Worm (Caenorhabditis elegans) whole organism, L3 larva: Measurements from ENCODE around the gene K02G10.15.

Experiments
- R02D3.7 ChIP-seq: fragments of 150-350 bp; optimal IDR thresholded peaks from 2 replicates; lab custom pipeline; 2014; ENCODE audit warnings: missing biosample characterization, missing genetic modification characterization
- ZK546.5 ChIP-seq: sonication (generic microtip); optimal IDR thresholded peaks from 2 replicates; lab custom pipeline; 2017; ENCODE audit warnings: missing biosample characterization, missing genetic modification characterization
- aly-2 ChIP-seq: fragments of 150-350 bp; optimal IDR thresholded peaks from 2 replicates; lab custom pipeline; 2014; ENCODE audit warnings: missing biosample characterization, missing genetic modification characterization
- ama-1 ChIP-seq: fragments of 150-350 bp; optimal IDR thresholded peaks from 2 replicates; lab custom pipeline; 2018
- ceh-16 ChIP-seq: sonication (generic microtip); optimal IDR thresholded peaks from 2 replicates; lab custom pipeline; 2017; ENCODE audit warnings: missing biosample characterization, missing genetic modification characterization
- ceh-82 ChIP-seq: fragments of 150-350 bp; optimal IDR thresholded peaks from 2 replicates; lab custom pipeline; 2014; ENCODE audit warnings: missing biosample characterization, missing genetic modification characterization
- ceh-9 ChIP-seq: sonication (generic microtip); optimal IDR thresholded peaks from 2 replicates; lab custom pipeline; 2018; ENCODE audit warnings: missing biosample characterization, missing genetic modification characterization
- egl-5 ChIP-seq: fragments of 150-350 bp; optimal IDR thresholded peaks from 2 replicates; lab custom pipeline; 2017; ENCODE audit warnings: missing biosample characterization, missing genetic modification reagents, missing genetic modification characterization, inconsistent platforms
- elt-2 ChIP-seq: sonication (generic microtip); optimal IDR thresholded peaks from 2 replicates; lab custom pipeline; 2016; ENCODE audit warnings: missing genetic modification reagents, mild to moderate bottlenecking, missing genetic modification characterization, missing compliant biosample characterization
- elt-3 ChIP-seq, 3 experiments: fragments of 150-350 bp in 1 of 3; sonication (generic microtip) in 2 of 3; optimal IDR thresholded peaks; 2 replicates in 2 of 3; 4 replicates in 1 of 3; lab custom pipeline; 2014 to 2017; ENCODE audit warnings: missing biosample characterization in 3 of 3, missing genetic modification characterization in 3 of 3
- eor-1 ChIP-seq, 2 experiments: fragments of 150-350 bp; optimal IDR thresholded peaks; 2 replicates each; lab custom pipeline; 2014 to 2018; ENCODE audit warnings: missing biosample characterization in 2 of 2, missing genetic modification characterization in 2 of 2
- fkh-10 ChIP-seq: sonication (generic microtip); optimal IDR thresholded peaks from 2 replicates; lab custom pipeline; 2017; ENCODE audit warnings: missing biosample characterization, missing genetic modification reagents, missing genetic modification characterization
- fkh-2 ChIP-seq: fragments of 150-350 bp; optimal IDR thresholded peaks from 2 replicates; lab custom pipeline; 2014; ENCODE audit warnings: missing biosample characterization, missing genetic modification reagents, missing genetic modification characterization
- fos-1 ChIP-seq: fragments of 150-350 bp; optimal IDR thresholded peaks from 2 replicates; lab custom pipeline; 2014; ENCODE audit warnings: missing biosample characterization, missing genetic modification characterization
- lin-39 ChIP-seq: fragments of 150-350 bp; optimal IDR thresholded peaks from 2 replicates; lab custom pipeline; 2018; ENCODE audit warnings: missing biosample characterization, missing genetic modification reagents, missing genetic modification characterization
- lsy-12 ChIP-seq: sonication (generic microtip); optimal IDR thresholded peaks from 2 replicates; lab custom pipeline; 2016; ENCODE audit warnings: mild to moderate bottlenecking, missing genetic modification characterization, missing compliant biosample characterization
- mdl-1 ChIP-seq: fragments of 150-350 bp; optimal IDR thresholded peaks from 2 replicates; lab custom pipeline; 2014; ENCODE audit warnings: missing biosample characterization, missing genetic modification characterization
- nfya-1 ChIP-seq: sonication (generic microtip); optimal IDR thresholded peaks from 2 replicates; lab custom pipeline; 2017; ENCODE audit warnings: missing genetic modification characterization, mild to moderate bottlenecking, missing compliant biosample characterization, antibody characterized with exemption, moderate library complexity; ENCODE audit not compliant: insufficient read depth
- nhr-11 ChIP-seq: fragments of 150-350 bp; optimal IDR thresholded peaks from 2 replicates; lab custom pipeline; 2014; ENCODE audit warnings: missing biosample characterization, missing genetic modification characterization
- nhr-12 ChIP-seq: fragments of 150-350 bp; optimal IDR thresholded peaks from 2 replicates; lab custom pipeline; 2014; ENCODE audit warnings: missing biosample characterization, missing genetic modification characterization
- nhr-23 ChIP-seq: fragments of 150-350 bp; optimal IDR thresholded peaks from 2 replicates; lab custom pipeline; 2014; ENCODE audit warnings: missing biosample characterization, missing genetic modification reagents, missing genetic modification characterization
- nhr-237 ChIP-seq: fragments of 150-350 bp; optimal IDR thresholded peaks from 2 replicates; lab custom pipeline; 2014; ENCODE audit warnings: missing biosample characterization, missing genetic modification characterization
- nhr-25 ChIP-seq: sonication (generic microtip); optimal IDR thresholded peaks from 2 replicates; lab custom pipeline; 2017; ENCODE audit warnings: missing biosample characterization, missing genetic modification characterization
- nhr-28 ChIP-seq: fragments of 150-350 bp; optimal IDR thresholded peaks from 2 replicates; lab custom pipeline; 2014; ENCODE audit warnings: missing biosample characterization, missing genetic modification characterization
- nhr-67 ChIP-seq: fragments of 150-350 bp; optimal IDR thresholded peaks from 2 replicates; lab custom pipeline; 2014; ENCODE audit warnings: missing biosample characterization, missing genetic modification characterization
- nhr-77 ChIP-seq: fragments of 150-350 bp; optimal IDR thresholded peaks from 2 replicates; lab custom pipeline; 2014; ENCODE audit warnings: missing biosample characterization, missing genetic modification characterization
- pha-4 ChIP-seq: fragments of 150-350 bp; optimal IDR thresholded peaks from 2 replicates; lab custom pipeline; 2014; ENCODE audit warnings: missing biosample characterization, missing genetic modification reagents, missing genetic modification characterization
- pqm-1 ChIP-seq: fragments of 150-350 bp; optimal IDR thresholded peaks from 2 replicates; lab custom pipeline; 2017; ENCODE audit warnings: missing biosample characterization, missing genetic modification characterization, inconsistent platforms
- skn-1 ChIP-seq: fragments of 150-350 bp; optimal IDR thresholded peaks from 2 replicates; lab custom pipeline; 2014; ENCODE audit warnings: missing biosample characterization, missing genetic modification characterization
- unc-62 ChIP-seq: fragments of 150-350 bp; sonication (generic microtip); optimal IDR thresholded peaks from 4 replicates; lab custom pipeline; 2014; ENCODE audit warnings: missing biosample characterization, missing genetic modification reagents, missing genetic modification characterization
- ztf-11 ChIP-seq: fragments of 150-350 bp; optimal IDR thresholded peaks from 2 replicates; lab custom pipeline; 2014; ENCODE audit warnings: missing biosample characterization, missing genetic modification characterization

The K02G10.15 gene

DNA sequence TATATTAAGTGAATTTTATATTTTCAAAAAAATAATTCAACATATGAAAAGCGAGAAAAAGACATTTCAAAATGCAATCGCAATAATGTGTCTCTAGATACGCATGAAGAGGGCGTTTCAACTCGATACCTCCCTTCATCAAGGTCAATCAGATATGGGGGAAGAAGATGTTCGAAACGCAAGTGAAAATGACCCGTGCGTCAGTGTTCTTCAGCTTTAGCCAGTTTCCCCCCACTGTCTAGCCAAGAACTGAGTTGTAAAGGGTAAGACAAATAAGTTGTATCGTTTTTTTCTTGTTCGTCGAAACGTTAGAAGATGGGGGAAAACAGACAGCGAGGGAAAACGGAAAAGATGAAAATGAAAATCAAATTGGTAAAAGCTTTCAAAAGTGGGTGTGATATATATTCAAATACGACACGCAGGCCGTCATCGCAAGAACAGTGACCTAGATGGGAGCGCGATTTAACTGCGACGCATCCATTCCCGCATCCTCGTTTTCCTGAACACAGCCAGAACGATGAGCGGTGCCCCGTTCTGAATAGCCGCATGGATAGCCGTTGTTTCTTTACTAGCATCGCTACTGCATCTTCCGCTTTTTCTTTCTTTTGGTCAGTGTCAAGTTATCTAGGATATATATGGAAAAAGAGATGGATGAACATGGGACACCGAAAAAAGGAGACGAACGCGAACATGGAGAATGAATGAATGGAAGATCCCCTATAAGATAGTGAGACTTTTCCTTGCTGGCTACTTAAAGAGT lies 12.3 kb upstream of the K02G10.15 start:
- TF ChIP-seq nhr-23 (tag; lab: Kevin White, UChicago): peak; percentile 6
- TF ChIP-seq nhr-25: peak; percentile 87
- no peak for TF ChIP-seq R02D3.7 (tag; lab: Kevin White, UChicago)

DNA sequence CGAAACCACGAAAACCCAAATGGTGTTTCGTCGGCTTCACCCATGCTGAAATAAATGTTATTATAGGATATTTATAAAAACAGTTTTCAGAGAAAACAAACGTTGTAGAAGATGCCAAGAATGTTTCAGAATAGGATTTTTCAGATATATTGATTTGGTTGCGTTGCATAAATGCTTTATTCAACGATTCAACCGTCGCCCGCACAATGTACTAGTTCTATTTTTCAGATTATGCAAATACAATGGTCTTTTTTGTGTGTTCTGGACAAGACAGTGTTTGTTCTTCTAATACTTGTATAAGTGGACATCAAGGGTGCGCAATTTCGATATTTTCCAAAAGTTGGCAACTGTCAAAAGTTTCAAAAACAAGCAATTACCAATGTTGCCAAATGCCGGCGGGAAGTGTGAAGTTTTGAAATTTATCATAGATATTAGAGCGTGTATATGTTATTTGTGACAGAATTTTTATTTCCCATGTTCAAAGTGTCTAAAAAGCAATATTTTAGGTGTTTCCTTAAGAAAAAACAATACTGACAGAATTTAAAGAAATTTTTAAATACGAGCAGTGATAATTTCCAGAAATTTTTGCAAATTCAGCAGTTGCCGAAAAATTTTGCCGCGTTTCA lies 8.7 kb upstream of the K02G10.15 start, which contains the start of gene K02G10.5:
TSS of gene K02G10.5 (minus strand) at position 51 of the 626 bp plus-strand sequence.
- no peak for TF ChIP-seq R02D3.7 (tag; lab: Kevin White, UChicago)
- no peak for TF ChIP-seq egl-5 (tag; lab: Kevin White, UChicago)
- TF ChIP-seq elt-2: no peak
- no peak for TF ChIP-seq pqm-1 (tag; lab: Kevin White, UChicago)
- no peak for TF ChIP-seq ztf-11 (tag; lab: Kevin White, UChicago)
- no peak for TF ChIP-seq nfya-1
- TF ChIP-seq nhr-77: no peak
- no peak for TF ChIP-seq fkh-10
- no peak for TF ChIP-seq lin-39 (tag; lab: Kevin White, UChicago)
- TF ChIP-seq nhr-237 (tag; lab: Kevin White, UChicago): no peak
- TF ChIP-seq nhr-11: no peak
- TF ChIP-seq pha-4 (tag; lab: Kevin White, UChicago): no peak
- no peak for TF ChIP-seq fkh-2 (tag; lab: Kevin White, UChicago)
- no peak for TF ChIP-seq ceh-82 (tag; lab: Kevin White, UChicago)
- no peak for TF ChIP-seq elt-3 (tag; optimal IDR thresholded peaks at IDR 0.05; lab: Kevin White, UChicago)
- no peak for TF ChIP-seq nhr-67

DNA sequence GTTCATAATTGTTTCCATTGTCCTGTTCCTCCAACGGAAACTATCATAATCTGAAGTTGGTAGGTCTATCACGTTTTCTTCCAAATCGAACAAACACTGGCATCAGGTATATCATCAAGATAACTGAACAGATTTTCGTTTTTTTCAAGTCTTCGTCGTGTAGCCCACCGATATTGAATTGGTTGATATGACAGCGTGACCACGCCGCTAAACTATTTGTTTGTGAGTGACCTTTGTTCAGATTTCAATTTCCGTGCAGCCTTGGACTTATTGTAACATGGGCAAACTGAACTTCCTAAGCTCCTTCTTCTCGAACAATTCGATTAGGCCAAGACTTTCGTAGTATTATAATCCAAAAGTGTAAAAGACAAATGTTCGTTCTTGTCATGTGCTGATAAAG lies 3.1 kb upstream of the K02G10.15 start:
- no peak for TF ChIP-seq pha-4 (tag; lab: Kevin White, UChicago)
- TF ChIP-seq nhr-67: no peak
- TF ChIP-seq skn-1 (tag; lab: Kevin White, UChicago): no peak
- peak; percentile 60 for TF ChIP-seq nhr-25

- TF ChIP-seq fos-1 (tag; lab: Kevin White, UChicago): no peak
- TF ChIP-seq elt-3 (tag; optimal IDR thresholded peaks at IDR 0.05; lab: Kevin White, UChicago): no peak
- no peak for TF ChIP-seq eor-1 (tag; optimal IDR thresholded peaks at IDR 0.05; lab: Kevin White, UChicago)
- TF ChIP-seq skn-1 (tag; lab: Kevin White, UChicago): no peak
- no peak for TF ChIP-seq nhr-25
- no peak for TF ChIP-seq nhr-12
- TF ChIP-seq nhr-28 (tag; lab: Kevin White, UChicago): no peak
- TF ChIP-seq nhr-77: no peak
- TF ChIP-seq egl-5 (tag; lab: Kevin White, UChicago): no peak
- no peak for TF ChIP-seq lin-39 (tag; lab: Kevin White, UChicago)
- no peak for TF ChIP-seq ama-1 (lab: Kevin White, UChicago)
- no peak for TF ChIP-seq nfya-1
- no peak for TF ChIP-seq lsy-12 (tag; lab: Kevin White, UChicago)
- no peak for TF ChIP-seq ceh-16
Measured at ce11 chrX:4678029-4678428, 4.5 kb downstream of the K02G10.15 start, which contains the start of gene flp-11. flp-11 (minus strand) TSS chrX:4678129.

- TF ChIP-seq fkh-10: no peak
Measured at ce11 chrX:4676702-4677101, 5.8 kb downstream of the K02G10.15 start.

DNA sequence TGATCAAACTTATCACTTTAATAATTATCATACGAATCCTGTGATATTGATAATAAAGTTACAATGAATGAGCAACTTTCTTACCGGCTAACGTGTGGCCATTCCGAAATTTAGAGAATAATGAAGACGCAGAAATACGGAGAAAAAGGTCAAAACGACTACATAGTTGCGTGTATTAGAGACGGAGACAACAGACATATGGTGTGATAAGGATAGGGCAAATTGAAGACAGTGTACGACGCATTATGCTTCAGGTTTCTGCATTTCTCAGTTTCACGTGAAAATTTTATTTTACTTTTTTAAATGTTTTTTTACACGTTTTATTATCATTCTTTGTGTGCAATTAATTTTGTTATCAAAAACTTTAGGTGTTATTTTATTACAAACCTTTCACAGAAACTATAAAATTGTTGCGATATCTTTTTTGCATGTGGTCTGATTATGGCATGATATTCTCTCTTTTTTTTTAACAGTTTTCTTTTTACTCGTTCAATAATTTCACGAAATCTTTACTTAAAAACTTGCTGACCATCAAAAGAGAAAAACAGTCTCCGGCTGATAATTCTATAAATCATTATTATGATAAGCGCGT lies 9.3 kb downstream of the K02G10.15 start, which contains the start of gene tmem-135:
TSS of gene tmem-135 (plus strand) at position 542 of the 592 bp plus-strand sequence.
- TF ChIP-seq pqm-1 (tag; lab: Kevin White, UChicago): peak; percentile 42
- TF ChIP-seq elt-2: peak; percentile 73
- no peak for TF ChIP-seq ZK546.5
- TF ChIP-seq, all 47 proteins: peak for 2

DNA sequence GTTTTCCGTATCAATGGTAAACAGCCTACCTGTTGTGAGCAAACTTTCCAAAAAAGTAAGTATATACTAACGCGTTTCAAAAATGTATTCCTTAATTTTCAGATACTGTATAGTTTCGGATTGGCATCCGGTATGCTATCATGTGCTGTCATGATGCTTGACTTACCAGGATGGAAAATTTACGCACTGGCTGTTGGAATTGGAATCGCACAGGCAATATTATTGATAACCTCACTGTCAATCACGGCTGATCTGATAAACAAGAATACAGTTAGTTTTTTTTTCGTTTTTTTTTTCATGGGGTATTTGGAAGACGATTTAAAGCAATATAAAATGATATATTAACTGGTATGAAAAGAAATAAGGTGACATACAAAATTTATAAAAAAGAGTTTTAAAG lies 10.7 kb downstream of the K02G10.15 start:
- TF ChIP-seq ceh-9 (tag; lab: Kevin White, UChicago) (no peak), elt-2 (peak; percentile 48), mdl-1 (tag; lab: Kevin White, UChicago) (no peak), lin-39 (tag; lab: Kevin White, UChicago) (no peak), aly-2 (tag; lab: Kevin White, UChicago) (no peak), unc-62 (GFP tag; lab: Kevin White, UChicago) (no peak)
